Fruit fly (Drosophila melanogaster): ENCODE measurements around the gene Ndc80.

DNA sequence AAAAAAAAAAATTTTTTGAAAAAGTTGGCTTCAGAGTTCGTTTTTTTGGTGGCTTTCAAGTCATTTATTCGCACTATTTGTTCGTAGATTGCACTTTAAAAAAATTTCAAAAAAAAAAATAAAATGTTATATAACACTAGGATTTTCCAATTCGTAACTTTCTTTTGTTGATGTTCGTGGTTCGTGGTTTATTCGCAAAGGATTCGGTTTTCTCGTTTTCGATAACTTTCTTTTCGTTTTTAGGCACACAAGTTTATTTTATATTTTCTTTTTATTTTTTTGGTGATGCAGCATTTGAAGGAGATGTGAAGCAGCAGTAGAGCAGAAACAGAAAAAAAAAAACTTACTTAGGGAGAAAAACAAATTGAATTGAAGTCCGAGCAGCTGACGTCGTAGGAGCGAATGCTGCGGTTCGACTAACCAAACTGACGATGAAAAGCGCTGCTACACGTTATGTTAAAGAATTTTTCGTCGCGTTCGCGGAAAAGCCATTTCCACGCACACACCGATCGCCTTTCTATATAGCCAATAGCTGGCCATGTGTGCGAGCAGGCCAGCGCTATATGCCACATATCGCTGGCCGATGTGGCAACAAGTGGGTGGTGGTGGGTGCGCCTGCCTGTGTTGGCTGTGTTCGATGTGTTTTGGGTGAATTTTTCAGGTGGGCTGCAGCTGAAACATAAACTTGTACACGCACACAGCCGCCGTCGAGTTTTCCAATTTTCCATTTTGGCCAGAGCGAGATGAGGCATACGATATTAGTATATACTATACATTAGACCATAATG lies 9.6 kb downstream of the Ndc80 start, which contains the start of gene up:
- no peak for TF ChIP-seq Fer2 (tag; optimal IDR thresholded peaks at IDR 0.05)
- no peak for TF ChIP-seq gce (GFP tag; IDR thresholded peaks at IDR 0.05)
- TF ChIP-seq CG31441 (GFP tag; IDR thresholded peaks at IDR 0.05) = no peak
- TF ChIP-seq CG32532 (GFP tag; IDR thresholded peaks at IDR 0.05) = 0 out of 2 replicates have a peak, but pooled peaks have one; percentile 7
- TF ChIP-seq CG4730 (GFP tag; IDR thresholded peaks at IDR 0.05) = no peak
- TF ChIP-seq CG1792 (GFP tag; optimal IDR thresholded peaks at IDR 0.05) = no peak
- no peak for TF ChIP-seq Fer3 (tag; optimal IDR thresholded peaks at IDR 0.05)
- TF ChIP-seq CG13287 (GFP tag; IDR thresholded peaks at IDR 0.05; ENCODE audit: partially characterized antibody) = no peak
- no peak for TF ChIP-seq ham (GFP tag; IDR thresholded peaks at IDR 0.05)
- TF ChIP-seq B-H2 (GFP tag; optimal IDR thresholded peaks at IDR 0.05) = no peak
- no peak for TF ChIP-seq zfh2 (GFP tag; optimal IDR thresholded peaks at IDR 0.05)
- no peak for TF ChIP-seq CG10209 (GFP tag; optimal IDR thresholded peaks at IDR 0.05)
- TF ChIP-seq CG15269 (tag; optimal IDR thresholded peaks at IDR 0.05) = no peak
- no peak for TF ChIP-seq jumu (GFP tag; optimal IDR thresholded peaks at IDR 0.05)
